Worm (Caenorhabditis elegans) whole organism, young adult: ENCODE data around the gene Y116A8C.25.

Experiments used
- C06A6.2 ChIP-seq: fragments of 200-800 bp; sonication (Bioruptor generic); conservative IDR thresholded peaks from 2 replicates; pipeline ENCODE4 v1.3.6; 2022; ENCODE audit warnings: missing genetic modification characterization, missing compliant biosample characterization
- madf-6 ChIP-seq: fragments of 200-800 bp; sonication (Bioruptor generic); IDR thresholded peaks from 2 replicates; pipeline ENCODE4 v1.3.6; 2022; ENCODE audit warnings: missing genetic modification reagents, missing genetic modification characterization, missing compliant biosample characterization

ce11 chrIV:17093701-17094100 lies 15.2 kb upstream of the Y116A8C.25 start, which contains the start of gene Y116A8C.29:
- TF ChIP-seq madf-6 (GFP tag; lab: Robert Waterston, UW) (no peak), C06A6.2 (no peak)
